Fruit fly (Drosophila melanogaster) whole organism, embryonic: ENCODE measurements around the gene lqfR.

Source experiments
- CG10959 ChIP-seq: fragments of 200-800 bp; sonication (Bioruptor generic); IDR thresholded peaks from 2 replicates; pipeline ENCODE4 v1.3.6; 2022; ENCODE audit warnings: missing biosample characterization, missing genetic modification characterization
- CG11456 ChIP-seq: fragments of 200-800 bp; sonication (Bioruptor generic); IDR thresholded peaks from 3 replicates; pipeline ENCODE4 v1.3.6; 2022; ENCODE audit warnings: missing biosample characterization, missing genetic modification characterization
- CG11695 ChIP-seq: fragments of 200-800 bp; sonication (Bioruptor generic); IDR thresholded peaks from 3 replicates; pipeline ENCODE4 v1.3.6; 2022; ENCODE audit warnings: missing biosample characterization, missing genetic modification characterization
- CG12104 ChIP-seq: fragments of 200-800 bp; sonication (Bioruptor generic); optimal IDR thresholded peaks from 3 replicates; lab custom pipeline; 2016; ENCODE audit warnings: missing biosample characterization, missing genetic modification characterization
- CG12299 ChIP-seq: fragments of 200-800 bp; sonication (Bioruptor generic); optimal IDR thresholded peaks from 2 replicates; lab custom pipeline; 2018; ENCODE audit warnings: missing biosample characterization, mild to moderate bottlenecking, missing genetic modification characterization
- CG12391 ChIP-seq: fragments of 200-800 bp; sonication (Bioruptor generic); optimal IDR thresholded peaks from 3 replicates; lab custom pipeline; 2018; ENCODE audit warnings: missing biosample characterization, mild to moderate bottlenecking, missing genetic modification characterization, moderate library complexity
- CG12769 ChIP-seq: fragments of 200-800 bp; sonication (Bioruptor generic); optimal IDR thresholded peaks from 2 replicates; lab custom pipeline; 2019; ENCODE audit warnings: missing biosample characterization, mild to moderate bottlenecking, missing genetic modification characterization, moderate library complexity
- CG14441 ChIP-seq: fragments of 200-800 bp; sonication (Bioruptor generic); IDR thresholded peaks from 2 replicates; pipeline ENCODE4 v1.3.6; 2022; ENCODE audit warnings: missing biosample characterization, missing genetic modification characterization
- CG1603 ChIP-seq: fragments of 200-800 bp; sonication (Bioruptor generic); optimal IDR thresholded peaks from 2 replicates; lab custom pipeline; 2019; ENCODE audit warnings: missing biosample characterization, mild to moderate bottlenecking, missing genetic modification characterization, moderate library complexity
- CG16863 ChIP-seq: fragments of 200-800 bp; sonication (Bioruptor generic); optimal IDR thresholded peaks from 3 replicates; lab custom pipeline; 2016; ENCODE audit warnings: missing biosample characterization, missing genetic modification characterization
- CG18262 ChIP-seq: fragments of 200-800 bp; optimal IDR thresholded peaks from 3 replicates; lab custom pipeline; 2019; ENCODE audit warnings: missing biosample characterization, mild to moderate bottlenecking, missing genetic modification characterization, moderate library complexity
- CG18764 ChIP-seq: fragments of 200-800 bp; sonication (Bioruptor generic); optimal IDR thresholded peaks from 3 replicates; lab custom pipeline; 2016; ENCODE audit warnings: missing biosample characterization, missing genetic modification characterization
- CG2120 ChIP-seq: fragments of 200-800 bp; sonication (Bioruptor generic); optimal IDR thresholded peaks from 3 replicates; lab custom pipeline; 2016; ENCODE audit warnings: missing biosample characterization, missing genetic modification characterization
- CG2199 ChIP-seq: fragments of 200-800 bp; sonication (Bioruptor generic); IDR thresholded peaks from 3 replicates; pipeline ENCODE4 v1.3.6; 2022; ENCODE audit warnings: missing biosample characterization, missing genetic modification characterization
- CG30431 ChIP-seq: fragments of 200-800 bp; sonication (Bioruptor generic); optimal IDR thresholded peaks from 2 replicates; lab custom pipeline; 2017; ENCODE audit warnings: missing biosample characterization, missing genetic modification characterization
- CG31388 ChIP-seq: fragments of 200-800 bp; sonication (Bioruptor generic); optimal IDR thresholded peaks from 2 replicates; lab custom pipeline; 2016; ENCODE audit warnings: missing biosample characterization, missing genetic modification characterization
- CG31441 ChIP-seq: fragments of 200-800 bp; sonication (Bioruptor generic); IDR thresholded peaks from 2 replicates; pipeline ENCODE4 v1.3.6; 2022; ENCODE audit warnings: missing biosample characterization, missing genetic modification characterization
- CG34422 ChIP-seq: fragments of 200-800 bp; sonication (Bioruptor generic); IDR thresholded peaks from 3 replicates; pipeline ENCODE4 v1.3.6; 2022; ENCODE audit warnings: missing biosample characterization, missing genetic modification characterization
- CG4360 ChIP-seq: fragments of 200-800 bp; sonication (Bioruptor generic); IDR thresholded peaks from 2 replicates; pipeline ENCODE4 v1.3.6; 2022; ENCODE audit warnings: missing biosample characterization, missing genetic modification characterization
- CG6254 ChIP-seq: fragments of 200-800 bp; sonication (Bioruptor generic); optimal IDR thresholded peaks from 3 replicates; lab custom pipeline; 2017; ENCODE audit warnings: mild to moderate bottlenecking, missing biosample characterization, missing genetic modification reagents, missing genetic modification characterization
- CG6854 ChIP-seq: fragments of 200-800 bp; sonication (Bioruptor generic); optimal IDR thresholded peaks from 3 replicates; lab custom pipeline; 2017; ENCODE audit warnings: missing biosample characterization, mild to moderate bottlenecking, missing genetic modification characterization
- CG7839 ChIP-seq: fragments of 200-800 bp; sonication (Bioruptor generic); optimal IDR thresholded peaks from 3 replicates; lab custom pipeline; 2018; ENCODE audit warnings: missing biosample characterization, mild to moderate bottlenecking, missing genetic modification characterization, moderate library complexity
- CkIIα-i1 ChIP-seq: fragments of 200-800 bp; sonication (Bioruptor generic); IDR thresholded peaks from 2 replicates; pipeline ENCODE4 v1.3.6; 2022; ENCODE audit warnings: missing biosample characterization, missing genetic modification characterization
- Drgx ChIP-seq: fragments of 200-800 bp; sonication (Bioruptor generic); IDR thresholded peaks from 2 replicates; pipeline ENCODE4 v1.3.6; 2022; ENCODE audit warnings: missing biosample characterization, missing genetic modification characterization
- Fer1 ChIP-seq: fragments of 200-800 bp; sonication (Bioruptor generic); optimal IDR thresholded peaks from 2 replicates; lab custom pipeline; 2017; ENCODE audit warnings: missing biosample characterization, mild to moderate bottlenecking, missing genetic modification characterization
- HmgZ ChIP-seq: fragments of 200-800 bp; sonication (Bioruptor generic); optimal IDR thresholded peaks from 2 replicates; lab custom pipeline; 2018; ENCODE audit warnings: missing biosample characterization, mild to moderate bottlenecking, missing genetic modification characterization
- Meics ChIP-seq: fragments of 200-800 bp; sonication (Bioruptor generic); optimal IDR thresholded peaks from 2 replicates; lab custom pipeline; 2017; ENCODE audit warnings: missing biosample characterization, mild to moderate bottlenecking, missing genetic modification characterization
- Oli ChIP-seq: fragments of 200-800 bp; sonication (Bioruptor generic); optimal IDR thresholded peaks from 2 replicates; lab custom pipeline; 2018; ENCODE audit warnings: missing biosample characterization, mild to moderate bottlenecking, missing genetic modification characterization, moderate library complexity
- Sox102F ChIP-seq: fragments of 200-800 bp; sonication (Bioruptor generic); optimal IDR thresholded peaks from 2 replicates; lab custom pipeline; 2018; ENCODE audit warnings: missing biosample characterization, mild to moderate bottlenecking, missing genetic modification characterization, moderate library complexity
- Xbp1 ChIP-seq: fragments of 200-800 bp; sonication (Bioruptor generic); optimal IDR thresholded peaks from 3 replicates; lab custom pipeline; 2016; ENCODE audit warnings: missing biosample characterization, mild to moderate bottlenecking, missing genetic modification characterization
- az2 ChIP-seq: fragments of 200-800 bp; sonication (Bioruptor generic); optimal IDR thresholded peaks from 3 replicates; lab custom pipeline; 2016; ENCODE audit warnings: missing biosample characterization, missing genetic modification characterization
- bab2 ChIP-seq: fragments of 200-800 bp; sonication (Bioruptor generic); optimal IDR thresholded peaks from 2 replicates; lab custom pipeline; 2016; ENCODE audit warnings: missing biosample characterization, missing genetic modification characterization
- caup ChIP-seq: fragments of 200-800 bp; sonication (Bioruptor generic); optimal IDR thresholded peaks from 3 replicates; lab custom pipeline; 2017; ENCODE audit warnings: missing biosample characterization, mild to moderate bottlenecking, missing genetic modification characterization, moderate library complexity; ENCODE audit not compliant: severe bottlenecking
- corto ChIP-seq: fragments of 200-800 bp; sonication (Bioruptor generic); optimal IDR thresholded peaks from 2 replicates; lab custom pipeline; 2016; ENCODE audit warnings: missing biosample characterization, mild to moderate bottlenecking, missing genetic modification characterization, moderate library complexity
- dmrt99B ChIP-seq: fragments of 200-800 bp; sonication (Bioruptor generic); optimal IDR thresholded peaks from 2 replicates; lab custom pipeline; 2018; ENCODE audit warnings: missing biosample characterization, mild to moderate bottlenecking, missing genetic modification characterization, moderate library complexity
- en ChIP-seq: fragments of 200-800 bp; sonication (Bioruptor generic); optimal IDR thresholded peaks from 2 replicates; lab custom pipeline; 2016; ENCODE audit warnings: missing biosample characterization, missing genetic modification characterization
- gem ChIP-seq: fragments of 200-800 bp; sonication (Bioruptor generic); optimal IDR thresholded peaks from 2 replicates; lab custom pipeline; 2019; ENCODE audit warnings: missing biosample characterization, mild to moderate bottlenecking, missing genetic modification characterization, moderate library complexity
- grn ChIP-seq: fragments of 200-800 bp; sonication (Bioruptor generic); optimal IDR thresholded peaks from 3 replicates; lab custom pipeline; 2017; ENCODE audit warnings: missing biosample characterization, missing genetic modification characterization
- gro ChIP-seq: fragments of 200-800 bp; sonication (Bioruptor generic); optimal IDR thresholded peaks from 2 replicates; lab custom pipeline; 2016; ENCODE audit warnings: missing biosample characterization, missing genetic modification characterization
- kay ChIP-seq: fragments of 200-800 bp; sonication (Bioruptor generic); optimal IDR thresholded peaks from 2 replicates; lab custom pipeline; 2016; ENCODE audit warnings: missing biosample characterization, missing genetic modification characterization
- lbe ChIP-seq: fragments of 200-800 bp; sonication (Bioruptor generic); optimal IDR thresholded peaks from 2 replicates; lab custom pipeline; 2016; ENCODE audit warnings: missing biosample characterization, mild to moderate bottlenecking, missing genetic modification characterization
- nerfin-1 ChIP-seq: fragments of 200-800 bp; sonication (Bioruptor generic); optimal IDR thresholded peaks from 3 replicates; lab custom pipeline; 2019; ENCODE audit warnings: missing biosample characterization, mild to moderate bottlenecking, missing genetic modification characterization, moderate library complexity
- oc ChIP-seq: fragments of 200-800 bp; sonication (Bioruptor generic); optimal IDR thresholded peaks from 2 replicates; lab custom pipeline; 2018; ENCODE audit warnings: missing biosample characterization, mild to moderate bottlenecking, missing genetic modification characterization, moderate library complexity
- row ChIP-seq: fragments of 200-800 bp; sonication (Bioruptor generic); IDR thresholded peaks from 3 replicates; pipeline ENCODE4 v1.3.6; 2022; ENCODE audit warnings: missing biosample characterization, missing genetic modification characterization
- sd ChIP-seq: fragments of 200-800 bp; sonication (Bioruptor generic); optimal IDR thresholded peaks from 3 replicates; lab custom pipeline; 2018; ENCODE audit warnings: missing biosample characterization, mild to moderate bottlenecking, missing genetic modification characterization, moderate library complexity
- sens ChIP-seq: fragments of 200-800 bp; sonication (Bioruptor generic); peaks from one replicate; lab custom pipeline; 2016; ENCODE audit warnings: missing biosample characterization, missing genetic modification characterization
- shn ChIP-seq: fragments of 200-800 bp; sonication (Bioruptor generic); optimal IDR thresholded peaks from 3 replicates; lab custom pipeline; 2016; ENCODE audit warnings: missing biosample characterization, missing genetic modification characterization
- tap ChIP-seq: fragments of 200-800 bp; optimal IDR thresholded peaks from 3 replicates; lab custom pipeline; 2019; ENCODE audit warnings: missing biosample characterization, mild to moderate bottlenecking, missing genetic modification characterization, moderate library complexity

lqfR gene

dm6 chr3R:22421618-22422017 lies 10.5 kb downstream of the lqfR start (continued):
- TF ChIP-seq CG18764 (GFP tag; lab: Kevin White, UChicago) (no peak), CG11456 (peak; percentile 87), CG18262 (tag; lab: Kevin White, UChicago) (peak; percentile 59), CG14441 (peak; percentile 87), lbe (GFP tag; lab: Kevin White, UChicago) (peak; percentile 64), Oli (tag; lab: Kevin White, UChicago) (no peak), caup (GFP tag; lab: Kevin White, UChicago) (peak; percentile 33), CG10959 (GFP tag; lab: Robert Waterston, UW) (peak; percentile 30; the same call in 1 of the 2 replicates), kay (GFP tag; lab: Kevin White, UChicago) (peak; percentile 26), tap (peak; percentile 51), shn (GFP tag; lab: Kevin White, UChicago) (no peak)

- peak; percentile 18 for TF ChIP-seq CG2120 (GFP tag; lab: Kevin White, UChicago)
- TF ChIP-seq grn (GFP tag; lab: Kevin White, UChicago), result no peak
- no peak for TF ChIP-seq CG6254 (GFP tag; lab: Kevin White, UChicago)
- TF ChIP-seq row (GFP tag; lab: Robert Waterston, UW), result peak; percentile 15; the same call in 1 of the 3 replicates
- peak; percentile 25 for TF ChIP-seq gem (tag; lab: Kevin White, UChicago)
- peak; percentile 34 for TF ChIP-seq Sox102F
- no peak for TF ChIP-seq CG12299 (tag; lab: Kevin White, UChicago)
- TF ChIP-seq Drgx (GFP tag; lab: Robert Waterston, UW), result peak; percentile 45
- peak; percentile 8 for TF ChIP-seq lbe (GFP tag; lab: Kevin White, UChicago)
- TF ChIP-seq Xbp1 (GFP tag; lab: Kevin White, UChicago), result peak; percentile 14
- TF ChIP-seq dmrt99B (tag; lab: Kevin White, UChicago), result peak; percentile 6
- TF ChIP-seq CG7839, result no peak
- TF ChIP-seq CG31441, result 0 out of 2 replicates have a peak, but pooled peaks have one; percentile 12
- 0 out of 3 replicates have a peak, but pooled peaks have one; percentile 33 for TF ChIP-seq CG11695 (GFP tag; lab: Robert Waterston, UW)
- peak; percentile 4 for TF ChIP-seq az2 (GFP tag; lab: Kevin White, UChicago)
- TF ChIP-seq sens, result peak; percentile 54
- peak; percentile 20 for TF ChIP-seq CG1603 (tag; lab: Kevin White, UChicago)
- peak; percentile 17 for TF ChIP-seq sd
- TF ChIP-seq CG12391, result peak; percentile 3
- TF ChIP-seq, all 482 proteins: peak for 15
Measured at dm6 chr3R:22423996-22424395, 12.9 kb downstream of the lqfR start.

- TF ChIP-seq oc (tag; lab: Kevin White, UChicago), result no peak
- no peak for TF ChIP-seq Sox102F
- no peak for TF ChIP-seq Meics
- no peak for TF ChIP-seq CG12104 (GFP tag; lab: Kevin White, UChicago)
- TF ChIP-seq CG34422 (GFP tag; lab: Robert Waterston, UW), result no peak
- TF ChIP-seq CG16863 (GFP tag; lab: Kevin White, UChicago), result no peak
- no peak for TF ChIP-seq nerfin-1 (tag; lab: Kevin White, UChicago)
- TF ChIP-seq CG2199 (GFP tag; lab: Robert Waterston, UW), result no peak
- no peak for TF ChIP-seq HmgZ (tag; lab: Kevin White, UChicago)
- no peak for TF ChIP-seq CG30431 (GFP tag; lab: Kevin White, UChicago)
- TF ChIP-seq Fer1 (GFP tag; lab: Kevin White, UChicago), result no peak
- no peak for TF ChIP-seq corto
- TF ChIP-seq CG4360 (GFP tag; lab: Robert Waterston, UW), result peak; percentile 27; the same call in 1 of the 2 replicates
- no peak for TF ChIP-seq CG7839
- no peak for TF ChIP-seq CkIIα-i1 (GFP tag; lab: Robert Waterston, UW)
- TF ChIP-seq CG31388, result no peak
- no peak for TF ChIP-seq en (GFP tag; lab: Kevin White, UChicago)
- TF ChIP-seq gro (GFP tag; lab: Kevin White, UChicago), result no peak
- TF ChIP-seq CG12391, result no peak
- no peak for TF ChIP-seq CG31441
- no peak for TF ChIP-seq CG12769
- no peak for TF ChIP-seq CG6854 (GFP tag; lab: Kevin White, UChicago)
- no peak for TF ChIP-seq bab2 (GFP tag; lab: Kevin White, UChicago)
Measured at dm6 chr3R:22424602-22425190, 13.6 kb downstream of the lqfR start, which contains the start of gene pinta. Gene pinta, minus strand, starts transcription at chr3R:22424929.
